Fruit fly (Drosophila melanogaster) S2 (cell line): ENCODE data around the gene TM9SF3.

Experiments
- CG8478 ChIP-seq: fragments of >200 bp; optimal IDR thresholded peaks from 2 replicates; lab custom pipeline; 2018
- CTCF ChIP-seq, 2 experiments: fragments of >200 bp; optimal IDR thresholded peaks; 2 replicates each; lab custom pipeline; 2018

DNA sequence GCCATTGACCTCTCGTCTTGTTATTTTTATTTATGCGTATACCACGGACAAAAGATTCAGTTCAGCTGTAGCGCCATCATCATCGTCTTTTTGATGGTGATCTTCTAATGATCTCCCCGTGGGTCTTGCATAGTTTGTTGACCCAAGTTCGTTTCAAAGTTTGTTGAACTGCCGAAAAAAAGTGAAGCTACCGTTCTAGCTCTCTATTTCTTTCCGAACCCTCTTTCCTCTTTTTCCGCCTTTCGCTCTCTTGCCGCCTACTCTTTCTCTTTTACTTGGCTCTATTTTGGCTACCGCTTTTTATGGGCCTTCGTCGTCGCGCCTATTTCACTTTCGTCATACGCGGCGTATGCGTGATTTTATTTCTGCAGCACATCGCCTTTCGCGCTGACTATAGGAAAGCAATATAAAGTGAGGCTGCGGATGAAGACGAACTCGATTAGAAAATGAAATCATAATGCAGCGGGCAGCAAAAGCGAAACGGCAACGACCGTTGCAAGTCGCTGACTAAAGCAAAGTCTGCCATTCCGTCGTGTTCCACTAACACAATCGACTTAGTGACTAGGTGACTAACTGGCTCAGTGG, 5.1 kb upstream of the TM9SF3 start:
- TF ChIP-seq CG8478 (no peak), CTCF (optimal IDR thresholded peaks at IDR 0.05; lab: Kevin White, UChicago) (no peak)
